Fruit fly (Drosophila melanogaster) whole organism, embryonic: ENCODE data around the gene Pmm2.

Experiments
- Adf1 ChIP-seq: fragments of 200-800 bp; sonication (Bioruptor generic); IDR thresholded peaks from 2 replicates; pipeline ENCODE4 v1.3.6; 2022; ENCODE audit warnings: missing biosample characterization, missing genetic modification characterization
- Asciz ChIP-seq: fragments of 200-800 bp; sonication (Bioruptor generic); optimal IDR thresholded peaks from 2 replicates; lab custom pipeline; 2017; ENCODE audit warnings: missing biosample characterization, mild to moderate bottlenecking, missing genetic modification characterization, missing genetic modification reagents
- Blimp-1 ChIP-seq: fragments of 200-800 bp; sonication (Bioruptor generic); optimal IDR thresholded peaks from 3 replicates; lab custom pipeline; 2018; ENCODE audit warnings: missing biosample characterization, missing genetic modification characterization, mild to moderate bottlenecking, moderate library complexity, missing genetic modification reagents
- CG10274 ChIP-seq: fragments of 200-800 bp; sonication (Bioruptor generic); optimal IDR thresholded peaks from 3 replicates; lab custom pipeline; 2017; ENCODE audit warnings: missing biosample characterization, mild to moderate bottlenecking, missing genetic modification characterization
- CG10654 ChIP-seq: fragments of 200-800 bp; sonication (Bioruptor generic); optimal IDR thresholded peaks from 2 replicates; lab custom pipeline; 2016; ENCODE audit warnings: missing biosample characterization, missing genetic modification characterization
- CG11247 ChIP-seq: fragments of 200-800 bp; sonication (Bioruptor generic); IDR thresholded peaks from 2 replicates; pipeline ENCODE4 v1.3.6; 2022; ENCODE audit warnings: missing biosample characterization, missing genetic modification characterization
- CG12659 ChIP-seq: fragments of 200-800 bp; sonication (Bioruptor generic); optimal IDR thresholded peaks from 3 replicates; lab custom pipeline; 2017; ENCODE audit warnings: mild to moderate bottlenecking, missing biosample characterization, missing genetic modification reagents, missing genetic modification characterization
- CG13894 ChIP-seq: fragments of 200-800 bp; sonication (Bioruptor generic); optimal IDR thresholded peaks from 3 replicates; lab custom pipeline; 2018; ENCODE audit warnings: missing biosample characterization, mild to moderate bottlenecking, missing genetic modification characterization, moderate library complexity
- CG14965 ChIP-seq: fragments of 200-800 bp; sonication (Bioruptor generic); optimal IDR thresholded peaks from 2 replicates; lab custom pipeline; 2016; ENCODE audit warnings: missing biosample characterization, missing genetic modification characterization, borderline replicate concordance
- CG15011 ChIP-seq: fragments of 200-800 bp; sonication (Bioruptor generic); optimal IDR thresholded peaks from 3 replicates; lab custom pipeline; 2018; ENCODE audit warnings: missing biosample characterization, mild to moderate bottlenecking, missing genetic modification characterization
- CG2202 ChIP-seq: fragments of 200-800 bp; sonication (Bioruptor generic); optimal IDR thresholded peaks from 2 replicates; lab custom pipeline; 2018; ENCODE audit warnings: missing biosample characterization, mild to moderate bottlenecking, missing genetic modification characterization
- CG30431 ChIP-seq: fragments of 200-800 bp; sonication (Bioruptor generic); optimal IDR thresholded peaks from 2 replicates; lab custom pipeline; 2017; ENCODE audit warnings: missing biosample characterization, missing genetic modification characterization
- CG31388 ChIP-seq: fragments of 200-800 bp; sonication (Bioruptor generic); optimal IDR thresholded peaks from 2 replicates; lab custom pipeline; 2016; ENCODE audit warnings: missing biosample characterization, missing genetic modification characterization
- CG32532 ChIP-seq: fragments of 200-800 bp; sonication (Bioruptor generic); IDR thresholded peaks from 2 replicates; pipeline ENCODE4 v1.3.6; 2022; ENCODE audit warnings: missing biosample characterization, missing genetic modification characterization
- CG7357 ChIP-seq: fragments of 200-800 bp; sonication (Bioruptor generic); IDR thresholded peaks from 3 replicates; pipeline ENCODE4 v1.3.6; 2022; ENCODE audit warnings: missing biosample characterization, missing genetic modification characterization
- CG7839 ChIP-seq: fragments of 200-800 bp; sonication (Bioruptor generic); optimal IDR thresholded peaks from 3 replicates; lab custom pipeline; 2018; ENCODE audit warnings: missing biosample characterization, mild to moderate bottlenecking, missing genetic modification characterization, moderate library complexity
- CG8478 ChIP-seq: fragments of >200 bp; optimal IDR thresholded peaks from 2 replicates; lab custom pipeline; 2018
- Fer1 ChIP-seq: fragments of 200-800 bp; sonication (Bioruptor generic); optimal IDR thresholded peaks from 2 replicates; lab custom pipeline; 2017; ENCODE audit warnings: missing biosample characterization, mild to moderate bottlenecking, missing genetic modification characterization
- H15 ChIP-seq: fragments of 200-800 bp; sonication (Bioruptor generic); IDR thresholded peaks from 3 replicates; pipeline ENCODE4 v1.3.6; 2022; ENCODE audit warnings: missing biosample characterization, missing genetic modification characterization
- HmgD ChIP-seq: fragments of 200-800 bp; sonication (Bioruptor generic); optimal IDR thresholded peaks from 3 replicates; lab custom pipeline; 2016; ENCODE audit warnings: missing biosample characterization, missing genetic modification characterization
- Max ChIP-seq: fragments of 200-800 bp; sonication (Bioruptor generic); optimal IDR thresholded peaks from 2 replicates; lab custom pipeline; 2016; ENCODE audit warnings: missing biosample characterization, mild to moderate bottlenecking, missing genetic modification characterization
- Myb ChIP-seq: fragments of 200-800 bp; sonication (Bioruptor generic); optimal IDR thresholded peaks from 2 replicates; lab custom pipeline; 2016; ENCODE audit warnings: missing biosample characterization, missing genetic modification characterization
- Opbp ChIP-seq: fragments of 200-800 bp; sonication (Bioruptor generic); IDR thresholded peaks from 3 replicates; pipeline ENCODE4 v1.3.6; 2022; ENCODE audit warnings: missing biosample characterization, missing genetic modification characterization; ENCODE audit not compliant: partially characterized antibody
- Ravus ChIP-seq: fragments of 200-800 bp; sonication (Bioruptor generic); IDR thresholded peaks from 2 replicates; pipeline ENCODE4 v1.3.6; 2022; ENCODE audit warnings: missing biosample characterization, missing genetic modification characterization
- Stat92E ChIP-seq, 3 experiments: fragments of >200 bp in 2 of 3; fragments of 200-800 bp in 1 of 3; sonication (Bioruptor generic) in 1 of 3; optimal IDR thresholded peaks; 2 replicates each; lab custom pipeline; 2017 to 2019; ENCODE audit warnings: missing biosample characterization in 3 of 3, missing genetic modification characterization in 3 of 3, mild to moderate bottlenecking in 1 of 3, moderate library complexity in 1 of 3
- Trl ChIP-seq, 3 experiments: fragments of >200 bp in 2 of 3; fragments of 200-800 bp in 1 of 3; sonication (Bioruptor generic) in 1 of 3; optimal IDR thresholded peaks; 2 replicates in 1 of 3; 3 replicates in 2 of 3; lab custom pipeline; 2016 to 2017; ENCODE audit warnings: missing biosample characterization in 1 of 3, missing genetic modification characterization in 1 of 3
- aop ChIP-seq: fragments of 200-800 bp; sonication (Bioruptor generic); IDR thresholded peaks from 2 replicates; pipeline ENCODE4 v1.3.6; 2022; ENCODE audit warnings: missing biosample characterization, missing genetic modification characterization
- ara ChIP-seq: fragments of 200-800 bp; sonication (Bioruptor generic); IDR thresholded peaks from 2 replicates; pipeline ENCODE4 v1.3.6; 2022; ENCODE audit warnings: missing biosample characterization, missing genetic modification characterization
- ash1 ChIP-seq: fragments of 200-800 bp; sonication (Bioruptor generic); optimal IDR thresholded peaks from 2 replicates; lab custom pipeline; 2018; ENCODE audit warnings: missing biosample characterization, mild to moderate bottlenecking, missing genetic modification characterization
- cg ChIP-seq: fragments of 200-800 bp; sonication (Bioruptor generic); optimal IDR thresholded peaks from 3 replicates; lab custom pipeline; 2019; ENCODE audit warnings: missing biosample characterization, mild to moderate bottlenecking, missing genetic modification characterization, moderate library complexity
- corto ChIP-seq: fragments of 200-800 bp; sonication (Bioruptor generic); optimal IDR thresholded peaks from 2 replicates; lab custom pipeline; 2016; ENCODE audit warnings: missing biosample characterization, mild to moderate bottlenecking, missing genetic modification characterization, moderate library complexity
- crol ChIP-seq: fragments of 200-800 bp; sonication (Bioruptor generic); IDR thresholded peaks from 2 replicates; pipeline ENCODE4 v1.3.6; 2022; ENCODE audit warnings: missing biosample characterization, missing genetic modification characterization
- dan ChIP-seq: fragments of 200-800 bp; sonication (Bioruptor generic); IDR thresholded peaks from 2 replicates; pipeline ENCODE4 v1.3.6; 2022; ENCODE audit warnings: missing biosample characterization, missing genetic modification characterization
- dm ChIP-seq: fragments of 200-800 bp; sonication (Bioruptor generic); optimal IDR thresholded peaks from 3 replicates; lab custom pipeline; 2016; ENCODE audit warnings: missing biosample characterization, missing genetic modification characterization
- ewg ChIP-seq: fragments of 200-800 bp; sonication (Bioruptor generic); optimal IDR thresholded peaks from 3 replicates; lab custom pipeline; 2017; ENCODE audit warnings: mild to moderate bottlenecking, missing biosample characterization, missing genetic modification reagents, missing genetic modification characterization
- ind ChIP-seq: fragments of 200-800 bp; sonication (Bioruptor generic); optimal IDR thresholded peaks from 3 replicates; lab custom pipeline; 2016; ENCODE audit warnings: missing biosample characterization, missing genetic modification characterization
- kni ChIP-seq: fragments of 200-800 bp; sonication (Bioruptor generic); optimal IDR thresholded peaks from 3 replicates; lab custom pipeline; 2017; ENCODE audit warnings: mild to moderate bottlenecking, missing biosample characterization, missing genetic modification reagents, missing genetic modification characterization
- p53 ChIP-seq: fragments of 200-800 bp; sonication (Bioruptor generic); optimal IDR thresholded peaks from 2 replicates; lab custom pipeline; 2016; ENCODE audit warnings: missing biosample characterization, missing genetic modification characterization
- pan ChIP-seq, 4 experiments: fragments of >200 bp in 3 of 4; fragments of 200-800 bp in 1 of 4; sonication (Bioruptor generic) in 1 of 4; optimal IDR thresholded peaks in 3 of 4; IDR thresholded peaks in 1 of 4; 2 replicates each; pipeline versions ENCODE4 v1.3.6 to Lab custom; 2017 to 2022; ENCODE audit warnings: missing biosample characterization in 2 of 4, missing genetic modification characterization in 2 of 4, mixed read lengths in 1 of 4
- pros ChIP-seq: fragments of 200-800 bp; sonication (Bioruptor generic); optimal IDR thresholded peaks from 3 replicates; lab custom pipeline; 2019; ENCODE audit warnings: missing biosample characterization, mild to moderate bottlenecking, missing genetic modification characterization, moderate library complexity
- rib ChIP-seq: fragments of 200-800 bp; sonication (Bioruptor generic); IDR thresholded peaks from 2 replicates; pipeline ENCODE4 v1.3.6; 2022; ENCODE audit warnings: missing biosample characterization, missing genetic modification characterization
- salm ChIP-seq: fragments of 200-800 bp; sonication (Bioruptor generic); optimal IDR thresholded peaks from 2 replicates; lab custom pipeline; 2018; ENCODE audit warnings: missing biosample characterization, mild to moderate bottlenecking, missing genetic modification characterization
- scrt ChIP-seq: fragments of 200-800 bp; sonication (Bioruptor generic); optimal IDR thresholded peaks from 2 replicates; lab custom pipeline; 2018; ENCODE audit warnings: missing biosample characterization, mild to moderate bottlenecking, missing genetic modification characterization, moderate library complexity
- sima ChIP-seq: fragments of 200-800 bp; sonication (Bioruptor generic); optimal IDR thresholded peaks from 2 replicates; lab custom pipeline; 2016; ENCODE audit warnings: missing biosample characterization, missing genetic modification characterization
- slou ChIP-seq: fragments of 200-800 bp; sonication (Bioruptor generic); optimal IDR thresholded peaks from 3 replicates; lab custom pipeline; 2016; ENCODE audit warnings: missing biosample characterization, missing genetic modification characterization
- sug ChIP-seq: fragments of 200-800 bp; optimal IDR thresholded peaks from 2 replicates; lab custom pipeline; 2019; ENCODE audit warnings: missing biosample characterization, mild to moderate bottlenecking, missing genetic modification characterization, moderate library complexity
- tgo ChIP-seq: fragments of 200-800 bp; sonication (Bioruptor generic); IDR thresholded peaks from 3 replicates; pipeline ENCODE4 v1.3.6; 2022; ENCODE audit warnings: missing biosample characterization, missing genetic modification characterization
- tll ChIP-seq, 2 experiments: fragments of 200-800 bp in 1 of 2; fragments of >200 bp in 1 of 2; sonication (Bioruptor generic) in 1 of 2; optimal IDR thresholded peaks; 2 replicates each; lab custom pipeline; 2017 to 2019; ENCODE audit warnings: missing biosample characterization in 2 of 2, missing genetic modification characterization in 2 of 2, mild to moderate bottlenecking in 1 of 2, moderate library complexity in 1 of 2
- z ChIP-seq: fragments of 200-800 bp; sonication (Bioruptor generic); IDR thresholded peaks from 3 replicates; pipeline ENCODE4 v1.3.6; 2022; ENCODE audit warnings: missing biosample characterization, missing genetic modification characterization

Gene Pmm2

DNA sequence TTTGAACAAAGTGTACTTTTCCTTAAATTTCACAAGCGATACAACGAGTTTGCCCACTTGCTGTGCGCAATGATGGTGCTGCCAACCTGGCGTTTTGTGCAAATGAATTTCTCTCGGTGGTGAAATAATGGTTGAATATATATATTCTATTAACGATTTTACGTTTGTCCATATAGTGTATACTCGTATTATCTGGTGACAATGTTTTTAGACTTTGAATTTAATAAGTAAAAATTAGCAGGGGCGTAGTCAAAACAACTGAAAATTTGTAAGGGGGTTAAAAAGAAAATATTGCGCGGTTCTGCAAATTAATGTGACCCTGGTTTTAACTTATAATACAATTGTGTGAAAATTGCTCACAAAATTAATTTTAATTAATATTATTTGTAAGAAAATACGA, 10.4 kb upstream of the Pmm2 start, which contains the start of the genes ver and Gcn5 (continued):
- TF ChIP-seq pan (optimal IDR thresholded peaks at IDR 0.05; lab: Kevin White, UChicago): no peak
- peak in 1 of 2 experiments; percentile 95 for TF ChIP-seq pan (GFP tag; optimal IDR thresholded peaks at IDR 0.05 in 1 of 2, IDR thresholded peaks at IDR 0.05 in 1 of 2)
- TF ChIP-seq slou (GFP tag; lab: Kevin White, UChicago): peak; percentile 84
- TF ChIP-seq Max (GFP tag; lab: Kevin White, UChicago): peak; percentile 90
- TF ChIP-seq Fer1 (GFP tag; lab: Kevin White, UChicago): peak; percentile 89
- TF ChIP-seq ara (GFP tag; lab: Robert Waterston, UW): peak; percentile 89
- TF ChIP-seq ind (GFP tag; lab: Kevin White, UChicago): peak; percentile 90
- peak; percentile 86 for TF ChIP-seq CG30431 (GFP tag; lab: Kevin White, UChicago)
- peak; percentile 85 for TF ChIP-seq CG7357 (GFP tag; lab: Robert Waterston, UW)
- no peak for TF ChIP-seq cg
- peak; percentile 94 for TF ChIP-seq tgo
- peak in 1 of 3 experiments; percentile 15 for TF ChIP-seq Stat92E (GFP tag; optimal IDR thresholded peaks at IDR 0.05; lab: Kevin White, UChicago)
- TF ChIP-seq CG7839 (tag; lab: Kevin White, UChicago): peak; percentile 93
- no peak for TF ChIP-seq ash1
- TF ChIP-seq scrt (GFP tag; lab: Kevin White, UChicago): peak; percentile 81
- peak; percentile 77 for TF ChIP-seq Ravus (GFP tag; lab: Robert Waterston, UW)
- peak; percentile 84 for TF ChIP-seq rib (GFP tag; lab: Robert Waterston, UW)
- peak; percentile 87 for TF ChIP-seq Asciz (GFP tag; lab: Kevin White, UChicago)
- TF ChIP-seq Myb (GFP tag; lab: Kevin White, UChicago): peak; percentile 56
- peak; percentile 87 for TF ChIP-seq CG2202 (tag; lab: Kevin White, UChicago)
- TF ChIP-seq CG13894 (tag; lab: Kevin White, UChicago): peak; percentile 91
- TF ChIP-seq Blimp-1 (GFP tag; lab: Kevin White, UChicago): peak; percentile 89
- peak; percentile 75 for TF ChIP-seq CG10274
- peak; percentile 74 for TF ChIP-seq CG15011 (GFP tag; lab: Kevin White, UChicago)
- no peak for TF ChIP-seq CG8478 (lab: Kevin White, UChicago)
- TF ChIP-seq ewg (GFP tag; lab: Kevin White, UChicago): peak; percentile 90
- no peak for TF ChIP-seq sima (GFP tag; lab: Kevin White, UChicago)
- TF ChIP-seq corto (GFP tag; lab: Kevin White, UChicago): peak; percentile 89
- no peak for TF ChIP-seq pros (GFP tag; lab: Kevin White, UChicago)
- 0 out of 2 replicates have a peak, but pooled peaks have one; percentile 18 for TF ChIP-seq crol (GFP tag; lab: Robert Waterston, UW)
- TF ChIP-seq aop (GFP tag; lab: Robert Waterston, UW): 0 out of 2 replicates have a peak, but pooled peaks have one; percentile 52
- peak; percentile 95 for TF ChIP-seq CG32532
- TF ChIP-seq CG11247 (GFP tag; lab: Robert Waterston, UW): peak; percentile 95
- TF ChIP-seq dm (GFP tag; lab: Kevin White, UChicago): peak; percentile 62
- TF ChIP-seq CG14965 (GFP tag; lab: Kevin White, UChicago): no peak
- TF ChIP-seq Adf1 (GFP tag; lab: Robert Waterston, UW): peak; percentile 68
- TF ChIP-seq CG10654 (GFP tag; lab: Kevin White, UChicago): peak; percentile 85
- no peak for TF ChIP-seq Trl (optimal IDR thresholded peaks at IDR 0.05; lab: Kevin White, UChicago)
- peak; percentile 86 for TF ChIP-seq Trl (GFP tag; optimal IDR thresholded peaks at IDR 0.05; lab: Kevin White, UChicago)
- peak; percentile 80 for TF ChIP-seq CG31388 (GFP tag; lab: Kevin White, UChicago)
- TF ChIP-seq CG12659 (GFP tag; lab: Kevin White, UChicago): peak; percentile 95
- TF ChIP-seq H15 (GFP tag; lab: Robert Waterston, UW): peak; percentile 94
- TF ChIP-seq salm: peak; percentile 74
- TF ChIP-seq tll (GFP tag; optimal IDR thresholded peaks at IDR 0.05; lab: Kevin White, UChicago): peak in 1 of 2 experiments; percentile 27
- no peak for TF ChIP-seq kni (GFP tag; lab: Kevin White, UChicago)
- peak; percentile 66 for TF ChIP-seq dan (GFP tag; lab: Robert Waterston, UW)
- peak; percentile 63; the same call in 1 of the 3 replicates for TF ChIP-seq z (GFP tag; lab: Robert Waterston, UW)
- peak; percentile 27 for TF ChIP-seq p53 (GFP tag; lab: Kevin White, UChicago)
- no peak for TF ChIP-seq Opbp (GFP tag; lab: Robert Waterston, UW)
- no peak for TF ChIP-seq HmgD (GFP tag; lab: Kevin White, UChicago)
- peak; percentile 84 for TF ChIP-seq sug (tag; lab: Kevin White, UChicago)
